Fruit fly (Drosophila melanogaster) whole organism, embryonic: ENCODE results near the gene shf.

Source experiments
- CG10543 ChIP-seq: fragments of 200-800 bp; sonication (Bioruptor generic); optimal IDR thresholded peaks from 3 replicates; lab custom pipeline; 2017; ENCODE audit warnings: missing biosample characterization, mild to moderate bottlenecking, missing genetic modification characterization, moderate library complexity
- CG12236 ChIP-seq: fragments of 200-800 bp; sonication (Bioruptor generic); optimal IDR thresholded peaks from 2 replicates; lab custom pipeline; 2016; ENCODE audit warnings: missing biosample characterization, missing genetic modification characterization
- CG13287 ChIP-seq: fragments of 200-800 bp; sonication (Bioruptor generic); IDR thresholded peaks from 2 replicates; pipeline ENCODE4 v1.3.6; 2022; ENCODE audit warnings: missing biosample characterization, missing genetic modification characterization; ENCODE audit not compliant: partially characterized antibody
- CG14441 ChIP-seq: fragments of 200-800 bp; sonication (Bioruptor generic); IDR thresholded peaks from 2 replicates; pipeline ENCODE4 v1.3.6; 2022; ENCODE audit warnings: missing biosample characterization, missing genetic modification characterization
- CG14860 ChIP-seq: fragments of 200-800 bp; sonication (Bioruptor generic); IDR thresholded peaks from 3 replicates; pipeline ENCODE4 v1.3.6; 2022; ENCODE audit warnings: missing biosample characterization, missing genetic modification characterization; ENCODE audit not compliant: partially characterized antibody
- CG1603 ChIP-seq: fragments of 200-800 bp; sonication (Bioruptor generic); optimal IDR thresholded peaks from 2 replicates; lab custom pipeline; 2019; ENCODE audit warnings: missing biosample characterization, mild to moderate bottlenecking, missing genetic modification characterization, moderate library complexity
- CG17361 ChIP-seq: fragments of 200-800 bp; sonication (Bioruptor generic); IDR thresholded peaks from 3 replicates; pipeline ENCODE4 v1.3.6; 2022; ENCODE audit warnings: missing biosample characterization, missing genetic modification characterization
- CG17829 ChIP-seq: fragments of 200-800 bp; optimal IDR thresholded peaks from 2 replicates; lab custom pipeline; 2019; ENCODE audit warnings: missing biosample characterization, mild to moderate bottlenecking, missing genetic modification characterization, moderate library complexity
- CG18764 ChIP-seq: fragments of 200-800 bp; sonication (Bioruptor generic); optimal IDR thresholded peaks from 3 replicates; lab custom pipeline; 2016; ENCODE audit warnings: missing biosample characterization, missing genetic modification characterization
- CG30403 ChIP-seq: fragments of 200-800 bp; sonication (Bioruptor generic); optimal IDR thresholded peaks from 3 replicates; lab custom pipeline; 2016; ENCODE audit warnings: missing biosample characterization, missing genetic modification characterization
- CG32767 ChIP-seq: fragments of 200-800 bp; sonication (Bioruptor generic); IDR thresholded peaks from 2 replicates; pipeline ENCODE4 v1.3.6; 2022; ENCODE audit warnings: missing biosample characterization, missing genetic modification characterization
- CG32772 ChIP-seq: fragments of 200-800 bp; sonication (Bioruptor generic); IDR thresholded peaks from 2 replicates; pipeline ENCODE4 v1.3.6; 2022; ENCODE audit warnings: missing biosample characterization, missing genetic modification characterization
- CG3995 ChIP-seq: fragments of 200-800 bp; sonication (Bioruptor generic); optimal IDR thresholded peaks from 3 replicates; lab custom pipeline; 2016; ENCODE audit warnings: missing biosample characterization, missing genetic modification characterization
- CG5953 ChIP-seq: fragments of 200-800 bp; sonication (Bioruptor generic); IDR thresholded peaks from 2 replicates; pipeline ENCODE4 v1.3.6; 2022; ENCODE audit warnings: missing biosample characterization, missing genetic modification characterization
- CG6272 ChIP-seq: fragments of 200-800 bp; sonication (Bioruptor generic); IDR thresholded peaks from 2 replicates; pipeline ENCODE4 v1.3.6; 2022; ENCODE audit warnings: missing biosample characterization, missing genetic modification characterization
- CG6791 ChIP-seq: fragments of 200-800 bp; sonication (Bioruptor generic); IDR thresholded peaks from 3 replicates; pipeline ENCODE4 v1.3.6; 2022; ENCODE audit warnings: missing biosample characterization, missing genetic modification characterization; ENCODE audit not compliant: partially characterized antibody
- CG8944 ChIP-seq: fragments of 200-800 bp; sonication (Bioruptor generic); optimal IDR thresholded peaks from 3 replicates; lab custom pipeline; 2016; ENCODE audit warnings: missing biosample characterization, missing genetic modification characterization
- CG9215 ChIP-seq: fragments of 200-800 bp; sonication (Bioruptor generic); IDR thresholded peaks from 2 replicates; pipeline ENCODE4 v1.3.6; 2022; ENCODE audit warnings: missing biosample characterization, missing genetic modification characterization
- CrebB ChIP-seq: fragments of 200-800 bp; sonication (Bioruptor generic); optimal IDR thresholded peaks from 3 replicates; lab custom pipeline; 2018; ENCODE audit warnings: missing biosample characterization, mild to moderate bottlenecking, missing genetic modification characterization
- Dek ChIP-seq: fragments of 200-800 bp; sonication (Bioruptor generic); optimal IDR thresholded peaks from 3 replicates; lab custom pipeline; 2019; ENCODE audit warnings: missing biosample characterization, mild to moderate bottlenecking, missing genetic modification characterization, moderate library complexity
- Ets97D ChIP-seq: fragments of 200-800 bp; sonication (Bioruptor generic); optimal IDR thresholded peaks from 3 replicates; lab custom pipeline; 2016; ENCODE audit warnings: missing biosample characterization, missing genetic modification characterization
- H2.0 ChIP-seq: fragments of 200-800 bp; sonication (Bioruptor generic); IDR thresholded peaks from 2 replicates; pipeline ENCODE4 v1.3.6; 2022; ENCODE audit warnings: missing biosample characterization, missing genetic modification characterization
- HLH54F ChIP-seq: fragments of 200-800 bp; sonication (Bioruptor generic); optimal IDR thresholded peaks from 3 replicates; lab custom pipeline; 2016; ENCODE audit warnings: missing biosample characterization, missing genetic modification characterization
- Hr39 ChIP-seq: fragments of >200 bp; optimal IDR thresholded peaks from 2 replicates; lab custom pipeline; 2017
- Hsf ChIP-seq: fragments of 200-800 bp; sonication (Bioruptor generic); optimal IDR thresholded peaks from 3 replicates; lab custom pipeline; 2016; ENCODE audit warnings: missing biosample characterization, missing genetic modification characterization
- Lim3 ChIP-seq: fragments of 200-800 bp; sonication (Bioruptor generic); IDR thresholded peaks from 2 replicates; pipeline ENCODE4 v1.3.6; 2022; ENCODE audit warnings: missing biosample characterization, missing genetic modification characterization
- Vsx1 ChIP-seq: fragments of 200-800 bp; sonication (Bioruptor generic); optimal IDR thresholded peaks from 2 replicates; lab custom pipeline; 2017; ENCODE audit warnings: missing biosample characterization, mild to moderate bottlenecking, missing genetic modification characterization, missing genetic modification reagents
- ato ChIP-seq: fragments of 200-800 bp; sonication (Bioruptor generic); IDR thresholded peaks from 2 replicates; pipeline ENCODE4 v1.3.6; 2022; ENCODE audit warnings: missing biosample characterization, missing genetic modification characterization; ENCODE audit not compliant: partially characterized antibody
- bsh ChIP-seq, 2 experiments: fragments of 200-800 bp; sonication (Bioruptor generic); optimal IDR thresholded peaks; 2 replicates each; lab custom pipeline; 2017 to 2018; ENCODE audit warnings: mild to moderate bottlenecking in 2 of 2, missing biosample characterization in 2 of 2, missing genetic modification characterization in 2 of 2, moderate library complexity in 1 of 2
- en ChIP-seq: fragments of 200-800 bp; sonication (Bioruptor generic); optimal IDR thresholded peaks from 2 replicates; lab custom pipeline; 2016; ENCODE audit warnings: missing biosample characterization, missing genetic modification characterization
- fd102C ChIP-seq: fragments of 200-800 bp; sonication (Bioruptor generic); optimal IDR thresholded peaks from 2 replicates; lab custom pipeline; 2018; ENCODE audit warnings: missing biosample characterization, mild to moderate bottlenecking, missing genetic modification characterization, moderate library complexity
- gem ChIP-seq: fragments of 200-800 bp; sonication (Bioruptor generic); optimal IDR thresholded peaks from 2 replicates; lab custom pipeline; 2019; ENCODE audit warnings: missing biosample characterization, mild to moderate bottlenecking, missing genetic modification characterization, moderate library complexity
- gfzf ChIP-seq: fragments of 200-800 bp; sonication (Bioruptor generic); optimal IDR thresholded peaks from 2 replicates; lab custom pipeline; 2016; ENCODE audit warnings: missing biosample characterization, mild to moderate bottlenecking, missing genetic modification characterization, moderate library complexity
- hb ChIP-seq: fragments of 200-800 bp; sonication (Bioruptor generic); IDR thresholded peaks from 3 replicates; pipeline ENCODE4 v1.3.6; 2022; ENCODE audit warnings: missing biosample characterization, missing genetic modification characterization; ENCODE audit not compliant: partially characterized antibody
- kah ChIP-seq: fragments of 200-800 bp; sonication (Bioruptor generic); optimal IDR thresholded peaks from 2 replicates; lab custom pipeline; 2018; ENCODE audit warnings: missing biosample characterization, mild to moderate bottlenecking, missing genetic modification characterization
- lab ChIP-seq: fragments of 200-800 bp; sonication (Bioruptor generic); optimal IDR thresholded peaks from 3 replicates; lab custom pipeline; 2017; ENCODE audit warnings: missing biosample characterization, missing genetic modification characterization, mild to moderate bottlenecking, moderate library complexity, missing genetic modification reagents
- lbe ChIP-seq: fragments of 200-800 bp; sonication (Bioruptor generic); optimal IDR thresholded peaks from 2 replicates; lab custom pipeline; 2016; ENCODE audit warnings: missing biosample characterization, mild to moderate bottlenecking, missing genetic modification characterization
- luna ChIP-seq: fragments of 200-800 bp; sonication (Bioruptor generic); optimal IDR thresholded peaks from 2 replicates; lab custom pipeline; 2016; ENCODE audit warnings: missing biosample characterization, missing genetic modification characterization
- nau ChIP-seq: fragments of 200-800 bp; sonication (Bioruptor generic); optimal IDR thresholded peaks from 3 replicates; lab custom pipeline; 2017; ENCODE audit warnings: missing biosample characterization, mild to moderate bottlenecking, missing genetic modification characterization, missing genetic modification reagents
- pan ChIP-seq, 4 experiments: fragments of >200 bp in 3 of 4; fragments of 200-800 bp in 1 of 4; sonication (Bioruptor generic) in 1 of 4; optimal IDR thresholded peaks in 3 of 4; IDR thresholded peaks in 1 of 4; 2 replicates each; pipeline versions ENCODE4 v1.3.6 to Lab custom; 2017 to 2022; ENCODE audit warnings: missing biosample characterization in 2 of 4, missing genetic modification characterization in 2 of 4, mixed read lengths in 1 of 4
- pfk ChIP-seq: fragments of 200-800 bp; sonication (Bioruptor generic); optimal IDR thresholded peaks from 2 replicates; lab custom pipeline; 2018; ENCODE audit warnings: missing biosample characterization, mild to moderate bottlenecking, missing genetic modification characterization, moderate library complexity
- sens ChIP-seq: fragments of 200-800 bp; sonication (Bioruptor generic); peaks from one replicate; lab custom pipeline; 2016; ENCODE audit warnings: missing biosample characterization, missing genetic modification characterization
- seq ChIP-seq: fragments of 200-800 bp; sonication (Bioruptor generic); IDR thresholded peaks from 2 replicates; pipeline ENCODE4 v1.3.6; 2022; ENCODE audit warnings: missing biosample characterization, missing genetic modification characterization
- sima ChIP-seq: fragments of 200-800 bp; sonication (Bioruptor generic); optimal IDR thresholded peaks from 2 replicates; lab custom pipeline; 2016; ENCODE audit warnings: missing biosample characterization, missing genetic modification characterization
- sisA ChIP-seq: fragments of 200-800 bp; sonication (Bioruptor generic); IDR thresholded peaks from 2 replicates; pipeline ENCODE4 v1.3.6; 2022; ENCODE audit warnings: missing biosample characterization, missing genetic modification characterization
- tin ChIP-seq: fragments of 200-800 bp; sonication (Bioruptor generic); optimal IDR thresholded peaks from 3 replicates; lab custom pipeline; 2016; ENCODE audit warnings: missing biosample characterization, missing genetic modification characterization
- tna ChIP-seq: fragments of 200-800 bp; sonication (Bioruptor generic); IDR thresholded peaks from 2 replicates; pipeline ENCODE4 v1.3.6; 2022; ENCODE audit warnings: missing biosample characterization, missing genetic modification characterization; ENCODE audit not compliant: partially characterized antibody
- twi ChIP-seq: fragments of 200-800 bp; optimal IDR thresholded peaks from 2 replicates; lab custom pipeline; 2019; ENCODE audit warnings: missing biosample characterization, mild to moderate bottlenecking, missing genetic modification characterization, moderate library complexity

The shf gene

dm6 chrX:6804485-6805295 is 25.2 kb upstream of the shf start (continued):
- no peak for TF ChIP-seq luna (GFP tag; lab: Kevin White, UChicago)
- TF ChIP-seq Ets97D (GFP tag; lab: Kevin White, UChicago) = peak; percentile 41
- peak; percentile 95 for TF ChIP-seq lbe
- peak; percentile 23 for TF ChIP-seq CG3995 (GFP tag; lab: Kevin White, UChicago)
- peak; percentile 85 for TF ChIP-seq CG5953 (GFP tag; lab: Robert Waterston, UW)
- peak; percentile 86 for TF ChIP-seq gem (tag; lab: Kevin White, UChicago)
- no peak; the same call in 1 of the 3 replicates for TF ChIP-seq CG17361 (GFP tag; lab: Robert Waterston, UW)
- TF ChIP-seq CrebB = peak; percentile 21
- no peak for TF ChIP-seq kah (GFP tag; lab: Kevin White, UChicago)
- peak; percentile 57 for TF ChIP-seq CG12236 (GFP tag; lab: Kevin White, UChicago)
- peak; percentile 98 for TF ChIP-seq sens (GFP tag; lab: Kevin White, UChicago)
- TF ChIP-seq CG14441 (GFP tag; lab: Robert Waterston, UW) = peak; percentile 88
- TF ChIP-seq CG14860 (GFP tag; lab: Robert Waterston, UW) = no peak
- TF ChIP-seq twi (tag; lab: Kevin White, UChicago) = peak; percentile 31
- TF ChIP-seq fd102C = peak; percentile 51
- no peak for TF ChIP-seq Hr39
- TF ChIP-seq sisA = peak; percentile 89
- TF ChIP-seq CG6791 (GFP tag; lab: Robert Waterston, UW) = no peak
- TF ChIP-seq CG32772 (GFP tag; lab: Robert Waterston, UW) = peak; percentile 91
- peak; percentile 30 to 81 for TF ChIP-seq bsh (GFP tag; optimal IDR thresholded peaks at IDR 0.05; lab: Kevin White, UChicago)
- TF ChIP-seq pfk (GFP tag; lab: Kevin White, UChicago) = no peak
- TF ChIP-seq HLH54F (GFP tag; lab: Kevin White, UChicago) = peak; percentile 70
- peak; percentile 91 for TF ChIP-seq CG1603 (tag; lab: Kevin White, UChicago)
- peak; percentile 87 for TF ChIP-seq H2.0 (GFP tag; lab: Robert Waterston, UW)
- peak; percentile 51 for TF ChIP-seq Dek (tag; lab: Kevin White, UChicago)
- no peak for TF ChIP-seq tna (GFP tag; lab: Robert Waterston, UW)
- TF ChIP-seq Vsx1 (GFP tag; lab: Kevin White, UChicago) = no peak
- TF ChIP-seq CG10543 (GFP tag; lab: Kevin White, UChicago) = no peak
- TF ChIP-seq sima (GFP tag; lab: Kevin White, UChicago) = no peak
- peak; percentile 78 for TF ChIP-seq CG9215
- no peak for TF ChIP-seq gfzf (GFP tag; lab: Kevin White, UChicago)
- no peak for TF ChIP-seq ato
- TF ChIP-seq Lim3 (GFP tag; lab: Robert Waterston, UW) = peak; percentile 62
- TF ChIP-seq CG13287 (GFP tag; lab: Robert Waterston, UW) = no peak
- no peak for TF ChIP-seq hb (GFP tag; lab: Robert Waterston, UW)
- TF ChIP-seq en (GFP tag; lab: Kevin White, UChicago) = no peak
- peak; percentile 43 for TF ChIP-seq CG8944 (GFP tag; lab: Kevin White, UChicago)
- TF ChIP-seq CG30403 (GFP tag; lab: Kevin White, UChicago) = peak; percentile 78
- TF ChIP-seq nau (GFP tag; lab: Kevin White, UChicago) = no peak
- peak; percentile 32 for TF ChIP-seq CG18764 (GFP tag; lab: Kevin White, UChicago)
- peak; percentile 79 for TF ChIP-seq CG17829 (tag; lab: Kevin White, UChicago)
- TF ChIP-seq CG32767 = peak; percentile 74
- TF ChIP-seq Hsf (GFP tag; lab: Kevin White, UChicago) = peak; percentile 83
- TF ChIP-seq seq (GFP tag; lab: Robert Waterston, UW) = peak; percentile 89
- peak; percentile 64 for TF ChIP-seq tin (GFP tag; lab: Kevin White, UChicago)
- TF ChIP-seq CG6272 (GFP tag; lab: Robert Waterston, UW) = peak; percentile 80
- no peak for TF ChIP-seq pan (optimal IDR thresholded peaks at IDR 0.05; lab: Kevin White, UChicago)
- peak in 1 of 2 experiments; percentile 94 for TF ChIP-seq pan (GFP tag; optimal IDR thresholded peaks at IDR 0.05 in 1 of 2, IDR thresholded peaks at IDR 0.05 in 1 of 2)
- TF ChIP-seq lab (GFP tag; lab: Kevin White, UChicago) = peak; percentile 88
